Worm (Caenorhabditis elegans) whole organism, late embryonic: ENCODE results near the gene gakh-1.

ENCODE experiments used
- C08G9.2 ChIP-seq: sonication (generic microtip); optimal IDR thresholded peaks from 2 replicates; lab custom pipeline; 2016; ENCODE audit warnings: mild to moderate bottlenecking, missing genetic modification characterization, moderate library complexity, missing compliant biosample characterization
- C38D4.7 ChIP-seq: fragments of 200-800 bp; sonication (Bioruptor generic); optimal IDR thresholded peaks from 2 replicates; lab custom pipeline; 2018; ENCODE audit warnings: mild to moderate bottlenecking, missing genetic modification characterization, moderate library complexity, missing compliant biosample characterization
- F13H6.1 ChIP-seq: sonication (generic microtip); optimal IDR thresholded peaks from 2 replicates; lab custom pipeline; 2016; ENCODE audit warnings: missing genetic modification characterization, missing compliant biosample characterization
- K02D7.2 ChIP-seq: sonication (generic microtip); optimal IDR thresholded peaks from 2 replicates; lab custom pipeline; 2017; ENCODE audit warnings: mild to moderate bottlenecking, missing genetic modification characterization, missing compliant biosample characterization
- Y22D7AL.16 ChIP-seq: sonication (generic microtip); optimal IDR thresholded peaks from 2 replicates; lab custom pipeline; 2016; ENCODE audit warnings: missing genetic modification characterization, missing compliant biosample characterization
- ahr-1 ChIP-seq: sonication (generic microtip); optimal IDR thresholded peaks from 2 replicates; lab custom pipeline; 2016; ENCODE audit warnings: missing genetic modification characterization, missing compliant biosample characterization
- ama-1 ChIP-seq: fragments of 150-350 bp; optimal IDR thresholded peaks from 2 replicates; lab custom pipeline; 2014
- ceh-14 ChIP-seq: sonication (generic microtip); optimal IDR thresholded peaks from 2 replicates; lab custom pipeline; 2016; ENCODE audit warnings: missing genotype, missing genetic modification characterization, missing compliant biosample characterization
- ceh-18 ChIP-seq: sonication (generic microtip); optimal IDR thresholded peaks from 2 replicates; lab custom pipeline; 2016; ENCODE audit warnings: missing genetic modification characterization, missing compliant biosample characterization
- ceh-19 ChIP-seq: fragments of 200-800 bp; sonication (Bioruptor generic); optimal IDR thresholded peaks from 2 replicates; lab custom pipeline; 2018; ENCODE audit warnings: mild to moderate bottlenecking, missing genetic modification characterization, missing compliant biosample characterization
- ceh-24 ChIP-seq: sonication (generic microtip); optimal IDR thresholded peaks from 2 replicates; lab custom pipeline; 2016; ENCODE audit warnings: mild to moderate bottlenecking, missing genetic modification characterization, missing compliant biosample characterization
- ceh-30 ChIP-seq: fragments of 150-350 bp; optimal IDR thresholded peaks from 2 replicates; lab custom pipeline; 2014; ENCODE audit warnings: missing biosample characterization, missing genetic modification characterization
- ceh-31 ChIP-seq: sonication (generic microtip); optimal IDR thresholded peaks from 2 replicates; lab custom pipeline; 2016; ENCODE audit warnings: missing genetic modification characterization, missing compliant biosample characterization
- ceh-34 ChIP-seq: sonication (generic microtip); optimal IDR thresholded peaks from 2 replicates; lab custom pipeline; 2016; ENCODE audit warnings: mild to moderate bottlenecking, missing genetic modification characterization, missing compliant biosample characterization
- ceh-45 ChIP-seq: fragments of 200-800 bp; sonication (Bioruptor generic); IDR thresholded peaks from 2 replicates; pipeline ENCODE4 v1.3.6; 2022; ENCODE audit warnings: missing genetic modification reagents, missing genetic modification characterization, missing compliant biosample characterization
- ceh-6 ChIP-seq: fragments of 200-800 bp; sonication (Bioruptor generic); optimal IDR thresholded peaks from 2 replicates; lab custom pipeline; 2018; ENCODE audit warnings: mild to moderate bottlenecking, missing genetic modification characterization, missing compliant biosample characterization
- che-1 ChIP-seq: sonication (generic microtip); optimal IDR thresholded peaks from 2 replicates; lab custom pipeline; 2016; ENCODE audit warnings: mild to moderate bottlenecking, missing genetic modification characterization, missing compliant biosample characterization
- dmd-4 ChIP-seq: sonication (generic microtip); optimal IDR thresholded peaks from 2 replicates; lab custom pipeline; 2016; ENCODE audit warnings: borderline replicate concordance, missing genetic modification characterization, missing compliant biosample characterization
- elt-2 ChIP-seq: sonication (generic microtip); optimal IDR thresholded peaks from 2 replicates; lab custom pipeline; 2016; ENCODE audit warnings: missing genetic modification reagents, missing genetic modification characterization, missing compliant biosample characterization
- ets-4 ChIP-seq: sonication (generic microtip); optimal IDR thresholded peaks from 2 replicates; lab custom pipeline; 2016; ENCODE audit warnings: missing genetic modification characterization, missing compliant biosample characterization
- fax-1 ChIP-seq: sonication (generic microtip); optimal IDR thresholded peaks from 2 replicates; lab custom pipeline; 2016; ENCODE audit warnings: missing genotype, missing genetic modification characterization, missing compliant biosample characterization
- gmeb-2 ChIP-seq: sonication (generic microtip); optimal IDR thresholded peaks from 2 replicates; lab custom pipeline; 2016; ENCODE audit warnings: missing genetic modification characterization, inconsistent platforms, missing compliant biosample characterization
- hlh-6 ChIP-seq: sonication (generic microtip); optimal IDR thresholded peaks from 2 replicates; lab custom pipeline; 2016; ENCODE audit warnings: missing genotype, missing genetic modification characterization, missing compliant biosample characterization
- lim-6 ChIP-seq: sonication (generic microtip); optimal IDR thresholded peaks from 2 replicates; lab custom pipeline; 2016; ENCODE audit warnings: missing genetic modification characterization, missing compliant biosample characterization
- madf-2 ChIP-seq: sonication (generic microtip); optimal IDR thresholded peaks from 2 replicates; lab custom pipeline; 2017; ENCODE audit warnings: missing genetic modification characterization, missing compliant biosample characterization
- nhr-11 ChIP-seq: fragments of 150-350 bp; optimal IDR thresholded peaks from 2 replicates; lab custom pipeline; 2014; ENCODE audit warnings: missing biosample characterization, missing genetic modification characterization
- nhr-232 ChIP-seq: sonication (generic microtip); optimal IDR thresholded peaks from 2 replicates; lab custom pipeline; 2016; ENCODE audit warnings: missing genetic modification characterization, missing compliant biosample characterization
- pat-9 ChIP-seq: fragments of 200-800 bp; sonication (Bioruptor generic); optimal IDR thresholded peaks from 2 replicates; lab custom pipeline; 2018; ENCODE audit warnings: mild to moderate bottlenecking, missing genetic modification characterization, moderate library complexity, missing compliant biosample characterization
- pax-1 ChIP-seq: fragments of 150-350 bp; optimal IDR thresholded peaks from 2 replicates; lab custom pipeline; 2014; ENCODE audit warnings: missing biosample characterization, missing genetic modification characterization
- ref-2 ChIP-seq: sonication (generic microtip); optimal IDR thresholded peaks from 2 replicates; lab custom pipeline; 2016; ENCODE audit warnings: missing genetic modification characterization, missing compliant biosample characterization
- rnt-1 ChIP-seq: sonication (generic microtip); optimal IDR thresholded peaks from 2 replicates; lab custom pipeline; 2016; ENCODE audit warnings: missing genetic modification characterization, missing compliant biosample characterization
- sox-2 ChIP-seq: fragments of 200-800 bp; sonication (Bioruptor generic); IDR thresholded peaks from 2 replicates; pipeline ENCODE4 v1.3.6; 2022; ENCODE audit warnings: missing genetic modification reagents, missing genetic modification characterization, missing compliant biosample characterization
- ttx-3 ChIP-seq: sonication (generic microtip); optimal IDR thresholded peaks from 2 replicates; lab custom pipeline; 2016; ENCODE audit warnings: missing genetic modification reagents, missing genetic modification characterization, missing compliant biosample characterization
- unc-55 ChIP-seq: sonication (generic microtip); optimal IDR thresholded peaks from 2 replicates; lab custom pipeline; 2017; ENCODE audit warnings: missing biosample characterization, missing genetic modification reagents, missing genetic modification characterization
- zip-5 ChIP-seq: sonication (generic microtip); optimal IDR thresholded peaks from 2 replicates; lab custom pipeline; 2016; ENCODE audit warnings: missing genetic modification characterization, missing compliant biosample characterization

Gene gakh-1

ce11 chrX:5826976-5827375 lies 44.7 kb downstream of the gakh-1 start:
- no peak for TF ChIP-seq ceh-24 (tag; lab: Kevin White, UChicago)
- TF ChIP-seq elt-2 (tag; lab: Kevin White, UChicago): peak; percentile 2

- TF ChIP-seq unc-55 (GFP tag; lab: Kevin White, UChicago): peak; percentile 17
- TF ChIP-seq ama-1 (lab: Kevin White, UChicago): peak; percentile 15
- TF ChIP-seq ceh-19 (GFP tag; lab: Kevin White, UChicago): no peak
These were observed 45.8 kb downstream of the gakh-1 start for ce11 chrX:5828085-5828484.

ce11 chrX:5829175-5829574 lies 46.9 kb downstream of the gakh-1 start, which contains the start of gene acp-5:
TSS of gene acp-5 (plus strand) at chrX:5829435.
- no peak for TF ChIP-seq ceh-18 (tag; lab: Kevin White, UChicago)
- TF ChIP-seq fax-1 (tag; lab: Kevin White, UChicago): no peak
- no peak for TF ChIP-seq sox-2
- no peak for TF ChIP-seq C38D4.7
- TF ChIP-seq ceh-30: no peak
- TF ChIP-seq K02D7.2 (tag; lab: Kevin White, UChicago): no peak
- no peak for TF ChIP-seq ets-4 (tag; lab: Kevin White, UChicago)
- TF ChIP-seq nhr-232 (tag; lab: Kevin White, UChicago): no peak
- TF ChIP-seq ref-2 (tag; lab: Kevin White, UChicago): no peak
- TF ChIP-seq nhr-11 (tag; lab: Kevin White, UChicago): no peak
- TF ChIP-seq madf-2: no peak
- TF ChIP-seq che-1 (tag; lab: Kevin White, UChicago): no peak
- no peak for TF ChIP-seq ceh-6 (GFP tag; lab: Kevin White, UChicago)
- no peak for TF ChIP-seq ceh-34 (tag; lab: Kevin White, UChicago)
- TF ChIP-seq, all 69 proteins: peak for 0

ce11 chrX:5831827-5832226 lies 49.5 kb downstream of the gakh-1 start:
- TF ChIP-seq lim-6 (no peak), ceh-14 (tag; lab: Kevin White, UChicago) (no peak), elt-2 (tag; lab: Kevin White, UChicago) (peak; percentile 87), ceh-18 (tag; lab: Kevin White, UChicago) (no peak), ceh-31 (tag; lab: Kevin White, UChicago) (no peak), ahr-1 (tag; lab: Kevin White, UChicago) (no peak), F13H6.1 (tag; lab: Kevin White, UChicago) (no peak)

DNA sequence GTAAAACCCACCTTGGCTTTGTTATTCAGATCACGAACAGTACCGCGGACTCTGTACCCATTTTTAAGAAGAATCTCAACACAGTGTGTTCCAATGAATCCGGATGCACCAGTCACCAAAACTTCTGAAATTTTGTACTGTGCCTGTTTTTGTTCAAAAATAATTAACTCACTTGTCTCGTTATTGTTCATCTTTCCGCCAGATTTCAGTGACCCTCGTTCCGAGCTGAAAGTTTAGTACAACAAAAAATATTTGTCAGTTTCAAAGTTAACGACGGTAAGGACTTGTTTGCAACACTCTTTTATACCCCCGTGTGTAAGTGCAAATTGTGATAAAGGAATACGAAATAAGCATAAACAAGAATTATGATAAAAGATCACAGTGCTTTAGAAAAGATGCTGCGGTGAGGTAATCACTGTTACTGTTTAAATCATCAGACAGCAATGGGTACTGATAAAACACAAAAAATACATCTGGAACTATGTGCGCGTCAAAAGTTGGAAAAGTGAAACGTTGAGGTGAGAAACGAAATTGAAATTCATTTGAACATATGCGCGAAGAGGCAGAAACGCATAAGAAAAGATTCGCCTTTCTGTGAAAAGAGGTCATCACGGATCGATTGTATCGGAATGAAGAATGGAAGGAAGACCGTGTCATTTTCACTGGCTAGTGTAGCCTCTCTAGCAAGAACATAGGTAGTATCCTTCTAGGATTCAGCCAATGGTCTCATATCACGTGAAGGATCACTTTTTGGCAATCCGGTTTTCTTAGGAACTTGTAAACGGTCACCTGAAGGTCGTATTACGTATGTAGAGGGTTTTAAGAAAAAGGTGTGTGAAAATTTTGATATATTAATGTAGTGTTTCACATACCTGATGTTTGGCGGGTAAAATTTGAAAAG lies 52.5 kb downstream of the gakh-1 start, which contains the start of gene F13D11.4:
TSS of gene F13D11.4 (minus strand) at position 225 of the 901 bp plus-strand sequence.
- TF ChIP-seq ttx-3 (tag; lab: Kevin White, UChicago): no peak
- no peak for TF ChIP-seq gmeb-2 (tag; lab: Kevin White, UChicago)
- no peak for TF ChIP-seq nhr-11 (tag; lab: Kevin White, UChicago)
- TF ChIP-seq dmd-4 (tag; lab: Kevin White, UChicago): no peak
- TF ChIP-seq K02D7.2 (tag; lab: Kevin White, UChicago): no peak
- TF ChIP-seq hlh-6: no peak
- no peak for TF ChIP-seq che-1 (tag; lab: Kevin White, UChicago)
- TF ChIP-seq ceh-45 (GFP tag; lab: Robert Waterston, UW): no peak
- no peak for TF ChIP-seq C38D4.7
- no peak for TF ChIP-seq pat-9 (tag; lab: Kevin White, UChicago)
- no peak for TF ChIP-seq pax-1
- TF ChIP-seq rnt-1: no peak
- TF ChIP-seq elt-2 (tag; lab: Kevin White, UChicago): no peak
- no peak for TF ChIP-seq C08G9.2 (tag; lab: Kevin White, UChicago)
- TF ChIP-seq Y22D7AL.16 (tag; lab: Kevin White, UChicago): no peak
- TF ChIP-seq zip-5 (tag; lab: Kevin White, UChicago): no peak
